Worm (Caenorhabditis elegans) whole organism, L1 larva: Measurements from ENCODE around the gene ttll-12.

Experiments used
- C04F5.9 ChIP-seq: sonication (generic microtip); optimal IDR thresholded peaks from 2 replicates; lab custom pipeline; 2016; ENCODE audit warnings: missing genetic modification characterization, missing compliant biosample characterization
- C34B4.2 ChIP-seq: sonication (generic microtip); optimal IDR thresholded peaks from 2 replicates; lab custom pipeline; 2017; ENCODE audit warnings: mild to moderate bottlenecking, missing genetic modification characterization, missing compliant biosample characterization
- aha-1 ChIP-seq: fragments of 150-350 bp; optimal IDR thresholded peaks from 2 replicates; lab custom pipeline; 2014; ENCODE audit warnings: missing biosample characterization, missing genetic modification characterization
- alr-1 ChIP-seq: fragments of 200-800 bp; sonication (Bioruptor generic); optimal IDR thresholded peaks from 2 replicates; lab custom pipeline; 2018; ENCODE audit warnings: borderline replicate concordance, mild to moderate bottlenecking, missing genetic modification characterization, missing compliant biosample characterization
- aly-2 ChIP-seq: fragments of 150-350 bp; optimal IDR thresholded peaks from 2 replicates; lab custom pipeline; 2014; ENCODE audit warnings: missing biosample characterization, missing genetic modification characterization
- blmp-1 ChIP-seq: fragments of 150-350 bp; optimal IDR thresholded peaks from 2 replicates; lab custom pipeline; 2014; ENCODE audit warnings: missing biosample characterization, missing genetic modification characterization
- ceh-63 ChIP-seq: fragments of 200-800 bp; sonication (Bioruptor generic); optimal IDR thresholded peaks from 2 replicates; lab custom pipeline; 2018; ENCODE audit warnings: mild to moderate bottlenecking, missing genetic modification characterization, missing compliant biosample characterization
- ceh-82 ChIP-seq, 3 experiments: fragments of 150-350 bp in 1 of 3; sonication (generic microtip) in 2 of 3; optimal IDR thresholded peaks; 2 replicates each; lab custom pipeline; 2014 to 2017; ENCODE audit warnings: missing biosample characterization in 3 of 3, missing genetic modification characterization in 3 of 3
- ceh-88 ChIP-seq: fragments of 200-800 bp; sonication (Bioruptor generic); IDR thresholded peaks from 2 replicates; pipeline ENCODE4 v1.3.6; 2022; ENCODE audit warnings: missing genetic modification characterization, missing compliant biosample characterization
- ceh-90 ChIP-seq: sonication (generic microtip); optimal IDR thresholded peaks from 2 replicates; lab custom pipeline; 2016; ENCODE audit warnings: missing genetic modification characterization, missing compliant biosample characterization
- ces-1 ChIP-seq: fragments of 150-350 bp; optimal IDR thresholded peaks from 2 replicates; lab custom pipeline; 2014; ENCODE audit warnings: missing biosample characterization, missing genetic modification reagents, missing genetic modification characterization
- dpl-1 ChIP-seq, 3 experiments: fragments of 150-350 bp in 2 of 3; sonication (generic microtip) in 1 of 3; optimal IDR thresholded peaks; 2 replicates each; lab custom pipeline; 2014 to 2017; ENCODE audit warnings: missing biosample characterization in 3 of 3, missing genetic modification characterization in 3 of 3, missing genetic modification reagents in 3 of 3
- efl-1 ChIP-seq, 4 experiments: fragments of 150-350 bp; optimal IDR thresholded peaks in 3 of 4; peaks in 1 of 4; 1 replicate in 1 of 4; 2 replicates in 3 of 4; lab custom pipeline; 2014; ENCODE audit warnings: missing biosample characterization in 2 of 4, missing genetic modification characterization in 2 of 4, missing genetic modification reagents in 2 of 4
- elt-2 ChIP-seq: sonication (generic microtip); optimal IDR thresholded peaks from 2 replicates; lab custom pipeline; 2016; ENCODE audit warnings: missing genetic modification characterization, mild to moderate bottlenecking, inconsistent platforms, missing compliant biosample characterization, missing genetic modification reagents
- elt-3 ChIP-seq, 6 experiments: fragments of 150-350 bp in 1 of 6; sonication (generic microtip); optimal IDR thresholded peaks; 2 replicates each; lab custom pipeline; 2017 to 2018; ENCODE audit warnings: missing biosample characterization in 6 of 6, missing genetic modification characterization in 6 of 6, inconsistent platforms in 1 of 6
- fkh-10 ChIP-seq: sonication (generic microtip); optimal IDR thresholded peaks from 2 replicates; lab custom pipeline; 2017; ENCODE audit warnings: missing biosample characterization, missing genetic modification reagents, missing genetic modification characterization
- fkh-4 ChIP-seq: sonication (generic microtip); optimal IDR thresholded peaks from 2 replicates; lab custom pipeline; 2016; ENCODE audit warnings: missing compliant biosample characterization, missing genetic modification characterization, borderline replicate concordance
- grh-1 ChIP-seq: fragments of 200-800 bp; sonication (Bioruptor generic); IDR thresholded peaks from 2 replicates; pipeline ENCODE4 v1.3.6; 2022; ENCODE audit warnings: missing genetic modification reagents, missing genetic modification characterization, missing compliant biosample characterization
- hlh-4 ChIP-seq: sonication (generic microtip); optimal IDR thresholded peaks from 2 replicates; lab custom pipeline; 2016; ENCODE audit warnings: mild to moderate bottlenecking, missing genetic modification characterization, missing compliant biosample characterization
- lin-14 ChIP-seq: fragments of 200-800 bp; sonication (Bioruptor generic); optimal IDR thresholded peaks from 2 replicates; lab custom pipeline; 2018; ENCODE audit warnings: mild to moderate bottlenecking, missing genetic modification characterization, moderate library complexity, missing compliant biosample characterization
- lin-15B ChIP-seq: fragments of 150-350 bp; sonication (generic microtip); optimal IDR thresholded peaks from 3 replicates; lab custom pipeline; 2014; ENCODE audit warnings: missing biosample characterization, missing genetic modification characterization
- lin-35 ChIP-seq, 2 experiments: fragments of 150-350 bp; optimal IDR thresholded peaks; 2 replicates each; lab custom pipeline; 2014; ENCODE audit warnings: missing biosample characterization in 2 of 2, missing genetic modification characterization in 2 of 2, missing genetic modification reagents in 2 of 2
- lin-39 ChIP-seq: fragments of 150-350 bp; optimal IDR thresholded peaks from 2 replicates; lab custom pipeline; 2014; ENCODE audit warnings: missing biosample characterization, missing genetic modification reagents, missing genetic modification characterization
- lsy-2 ChIP-seq, 2 experiments: fragments of 150-350 bp; optimal IDR thresholded peaks; 2 replicates each; lab custom pipeline; 2014; ENCODE audit warnings: missing biosample characterization in 2 of 2, missing genetic modification characterization in 2 of 2
- mab-9 ChIP-seq: fragments of 200-800 bp; sonication (Bioruptor generic); IDR thresholded peaks from 2 replicates; pipeline ENCODE4 v1.3.6; 2022; ENCODE audit warnings: missing genetic modification reagents, missing genetic modification characterization, missing compliant biosample characterization
- mdl-1 ChIP-seq, 2 experiments: fragments of 150-350 bp; optimal IDR thresholded peaks; 2 replicates each; lab custom pipeline; 2014 to 2017; ENCODE audit warnings: missing biosample characterization in 2 of 2, missing genetic modification characterization in 2 of 2, inconsistent platforms in 1 of 2
- mef-2 ChIP-seq: fragments of 150-350 bp; optimal IDR thresholded peaks from 2 replicates; lab custom pipeline; 2014; ENCODE audit warnings: missing biosample characterization, missing genetic modification characterization
- nhr-47 ChIP-seq: sonication (generic microtip); optimal IDR thresholded peaks from 2 replicates; lab custom pipeline; 2016; ENCODE audit warnings: mild to moderate bottlenecking, missing genetic modification characterization, moderate library complexity, missing compliant biosample characterization
- nhr-71 ChIP-seq: sonication (generic microtip); optimal IDR thresholded peaks from 2 replicates; lab custom pipeline; 2016; ENCODE audit warnings: mild to moderate bottlenecking, missing genetic modification characterization, moderate library complexity, missing compliant biosample characterization
- nhr-85 ChIP-seq: sonication (generic microtip); peaks from one replicate; lab custom pipeline; 2016; ENCODE audit warnings: missing genetic modification characterization, inconsistent platforms, missing compliant biosample characterization
- nhr-90 ChIP-seq: sonication (generic microtip); optimal IDR thresholded peaks from 2 replicates; lab custom pipeline; 2016; ENCODE audit warnings: mild to moderate bottlenecking, missing genetic modification characterization, missing compliant biosample characterization; ENCODE audit not compliant: poor library complexity
- pag-3 ChIP-seq: sonication (generic microtip); optimal IDR thresholded peaks from 2 replicates; lab custom pipeline; 2017; ENCODE audit warnings: missing genetic modification characterization, mild to moderate bottlenecking, missing compliant biosample characterization, antibody characterized with exemption, borderline replicate concordance; ENCODE audit not compliant: insufficient read depth
- snu-23 ChIP-seq: sonication (generic microtip); optimal IDR thresholded peaks from 2 replicates; lab custom pipeline; 2016; ENCODE audit warnings: missing genetic modification characterization, missing compliant biosample characterization
- sptf-1 ChIP-seq: fragments of 150-350 bp; optimal IDR thresholded peaks from 2 replicates; lab custom pipeline; 2014; ENCODE audit warnings: missing biosample characterization, missing genetic modification characterization
- swsn-7 ChIP-seq: sonication (generic microtip); optimal IDR thresholded peaks from 2 replicates; lab custom pipeline; 2016; ENCODE audit warnings: missing genetic modification characterization, missing compliant biosample characterization
- unc-30 ChIP-seq: sonication (generic microtip); optimal IDR thresholded peaks from 2 replicates; lab custom pipeline; 2017; ENCODE audit warnings: missing biosample characterization, missing genetic modification characterization
- unc-62 ChIP-seq: fragments of 150-350 bp; optimal IDR thresholded peaks from 2 replicates; lab custom pipeline; 2014; ENCODE audit warnings: missing biosample characterization, missing genetic modification reagents, missing genetic modification characterization
- unc-86 ChIP-seq: sonication (generic microtip); optimal IDR thresholded peaks from 2 replicates; lab custom pipeline; 2016; ENCODE audit warnings: missing genetic modification characterization, missing compliant biosample characterization
- unc-98 ChIP-seq: fragments of 200-800 bp; sonication (Bioruptor generic); IDR thresholded peaks from 2 replicates; pipeline ENCODE4 v1.3.6; 2022; ENCODE audit warnings: missing genetic modification characterization, missing compliant biosample characterization
- vab-15 ChIP-seq: sonication (generic microtip); optimal IDR thresholded peaks from 2 replicates; lab custom pipeline; 2017; ENCODE audit warnings: missing genotype, mild to moderate bottlenecking, missing genetic modification characterization, missing compliant biosample characterization
- xbp-1 ChIP-seq: sonication (generic microtip); optimal IDR thresholded peaks from 2 replicates; lab custom pipeline; 2016; ENCODE audit warnings: missing genetic modification characterization, missing compliant biosample characterization
- zag-1 ChIP-seq: fragments of 150-350 bp; optimal IDR thresholded peaks from 2 replicates; lab custom pipeline; 2014; ENCODE audit warnings: missing biosample characterization, missing genetic modification characterization
- zip-4 ChIP-seq: fragments of 200-800 bp; sonication (Bioruptor generic); optimal IDR thresholded peaks from 2 replicates; lab custom pipeline; 2018; ENCODE audit warnings: mild to moderate bottlenecking, missing genetic modification characterization, moderate library complexity, missing compliant biosample characterization

ttll-12 gene

ce11 chrII:9345794-9346193 is 7.0 kb downstream of the ttll-12 start:
- TF ChIP-seq blmp-1 (tag; lab: Kevin White, UChicago) (peak; percentile 55), nhr-85 (tag; lab: Kevin White, UChicago) (peak; percentile 64), pag-3 (tag; lab: Kevin White, UChicago) (no peak), unc-98 (no peak), xbp-1 (tag; lab: Kevin White, UChicago) (no peak), lin-39 (tag; lab: Kevin White, UChicago) (no peak), efl-1 (optimal IDR thresholded peaks at IDR 0.05; lab: Kevin White, UChicago) (no peak), efl-1 (GFP tag; optimal IDR thresholded peaks at IDR 0.05 in 1 of 2; lab: Kevin White, UChicago) (peak in 1 of 2 experiments; percentile 30), unc-30 (tag; lab: Kevin White, UChicago) (no peak)

- TF ChIP-seq fkh-4 (tag; lab: Kevin White, UChicago) (no peak), C04F5.9 (tag; lab: Kevin White, UChicago) (no peak), C34B4.2 (tag; lab: Kevin White, UChicago) (no peak), blmp-1 (tag; lab: Kevin White, UChicago) (peak; percentile 57), mef-2 (tag; lab: Kevin White, UChicago) (no peak)
Measured at ce11 chrII:9346490-9346889, 7.7 kb downstream of the ttll-12 start, which contains the start of gene F42A8.1. TSS of gene F42A8.1 (minus strand) at chrII:9346590.

ce11 chrII:9347444-9347843 is 8.6 kb downstream of the ttll-12 start:
- TF ChIP-seq fkh-4 (tag; lab: Kevin White, UChicago) (no peak), nhr-90 (tag; lab: Kevin White, UChicago) (no peak), ceh-88 (GFP tag; lab: Robert Waterston, UW) (no peak), grh-1 (GFP tag; lab: Robert Waterston, UW) (no peak), swsn-7 (tag; lab: Kevin White, UChicago) (no peak), zag-1 (tag; lab: Kevin White, UChicago) (no peak), alr-1 (no peak), lsy-2 (tag; optimal IDR thresholded peaks at IDR 0.05; lab: Kevin White, UChicago) (no peak), unc-86 (no peak), zip-4 (GFP tag; lab: Kevin White, UChicago) (no peak), lin-15B (no peak), vab-15 (tag; lab: Kevin White, UChicago) (no peak), efl-1 (optimal IDR thresholded peaks at IDR 0.05; lab: Kevin White, UChicago) (no peak), efl-1 (GFP tag; optimal IDR thresholded peaks at IDR 0.05 in 1 of 2; lab: Kevin White, UChicago) (no peak), C04F5.9 (tag; lab: Kevin White, UChicago) (no peak), fkh-10 (no peak)
- TF ChIP-seq, all 84 proteins: peak for 0

- peak in 2 of 3 experiments; percentile 0 to 46 for TF ChIP-seq dpl-1 (GFP tag; optimal IDR thresholded peaks at IDR 0.05; lab: Kevin White, UChicago)
- peak; percentile 26 to 53 for TF ChIP-seq lsy-2 (tag; optimal IDR thresholded peaks at IDR 0.05; lab: Kevin White, UChicago)
- TF ChIP-seq C04F5.9 (tag; lab: Kevin White, UChicago) = no peak
- TF ChIP-seq nhr-71 (tag; lab: Kevin White, UChicago) = peak; percentile 31
- peak in 1 of 2 experiments; percentile 53 for TF ChIP-seq lin-35 (GFP tag; optimal IDR thresholded peaks at IDR 0.05; lab: Kevin White, UChicago)
- TF ChIP-seq snu-23 (GFP tag; lab: Kevin White, UChicago) = peak; percentile 1
- TF ChIP-seq mab-9 (GFP tag; lab: Robert Waterston, UW) = no peak
- TF ChIP-seq nhr-47 = no peak
- TF ChIP-seq blmp-1 (tag; lab: Kevin White, UChicago) = peak; percentile 27
- peak; percentile 27 for TF ChIP-seq lin-14
- peak; percentile 13 to 14 for TF ChIP-seq efl-1 (optimal IDR thresholded peaks at IDR 0.05; lab: Kevin White, UChicago)
- no peak for TF ChIP-seq efl-1 (GFP tag; optimal IDR thresholded peaks at IDR 0.05 in 1 of 2; lab: Kevin White, UChicago)
Measured at ce11 chrII:9352669-9353068, 13.9 kb downstream of the ttll-12 start, which contains the start of the genes sdhb-1 and cup-15. TSS of gene sdhb-1 (minus strand) at chrII:9352731. TSS of gene cup-15 (plus strand) at chrII:9353000.

ce11 chrII:9356723-9357122 is 17.9 kb downstream of the ttll-12 start:
- no peak for TF ChIP-seq unc-62 (GFP tag; lab: Kevin White, UChicago)
- TF ChIP-seq aha-1 = no peak
- TF ChIP-seq ceh-82 (tag; optimal IDR thresholded peaks at IDR 0.05; lab: Kevin White, UChicago) = peak in 1 of 3 experiments; percentile 8
- peak in 1 of 6 experiments; percentile 60 for TF ChIP-seq elt-3 (tag; optimal IDR thresholded peaks at IDR 0.05; lab: Kevin White, UChicago)
- no peak for TF ChIP-seq ceh-63 (GFP tag; lab: Kevin White, UChicago)
- TF ChIP-seq nhr-47 = peak; percentile 40
- TF ChIP-seq aly-2 = no peak
- TF ChIP-seq elt-2 = no peak
- TF ChIP-seq mdl-1 (tag; optimal IDR thresholded peaks at IDR 0.05; lab: Kevin White, UChicago) = peak in 1 of 2 experiments; percentile 60
- no peak for TF ChIP-seq sptf-1 (tag; lab: Kevin White, UChicago)
- no peak for TF ChIP-seq ceh-90 (tag; lab: Kevin White, UChicago)
- TF ChIP-seq C04F5.9 (tag; lab: Kevin White, UChicago) = no peak
- no peak for TF ChIP-seq ces-1 (GFP tag; lab: Kevin White, UChicago)
- no peak for TF ChIP-seq hlh-4 (tag; lab: Kevin White, UChicago)
